Worm (Caenorhabditis elegans) whole organism, late embryonic: ENCODE results near the gene C14A11.9.

Source experiments
- C08G9.2 ChIP-seq: sonication (generic microtip); optimal IDR thresholded peaks from 2 replicates; lab custom pipeline; 2016; ENCODE audit warnings: mild to moderate bottlenecking, missing genetic modification characterization, moderate library complexity, missing compliant biosample characterization
- T23F11.4 ChIP-seq: fragments of 200-800 bp; sonication (Bioruptor generic); optimal IDR thresholded peaks from 2 replicates; lab custom pipeline; 2018; ENCODE audit warnings: mild to moderate bottlenecking, missing genetic modification characterization, missing compliant biosample characterization
- fkh-10 ChIP-seq: fragments of 150-350 bp; optimal IDR thresholded peaks from 2 replicates; lab custom pipeline; 2014; ENCODE audit warnings: missing biosample characterization, missing genetic modification reagents, missing genetic modification characterization
- lin-11 ChIP-seq: fragments of 200-800 bp; sonication (Bioruptor generic); optimal IDR thresholded peaks from 2 replicates; lab custom pipeline; 2018; ENCODE audit warnings: mild to moderate bottlenecking, missing genetic modification characterization, missing compliant biosample characterization
- nfya-1 ChIP-seq: sonication (generic microtip); optimal IDR thresholded peaks from 2 replicates; lab custom pipeline; 2017; ENCODE audit warnings: missing genetic modification characterization, mild to moderate bottlenecking, missing compliant biosample characterization, antibody characterized with exemption, moderate library complexity
- nhr-11 ChIP-seq: fragments of 150-350 bp; optimal IDR thresholded peaks from 2 replicates; lab custom pipeline; 2014; ENCODE audit warnings: missing biosample characterization, missing genetic modification characterization
- odd-2 ChIP-seq: sonication (generic microtip); optimal IDR thresholded peaks from 2 replicates; lab custom pipeline; 2017; ENCODE audit warnings: antibody characterized with exemption, mild to moderate bottlenecking, missing genetic modification characterization, missing compliant biosample characterization

DNA sequence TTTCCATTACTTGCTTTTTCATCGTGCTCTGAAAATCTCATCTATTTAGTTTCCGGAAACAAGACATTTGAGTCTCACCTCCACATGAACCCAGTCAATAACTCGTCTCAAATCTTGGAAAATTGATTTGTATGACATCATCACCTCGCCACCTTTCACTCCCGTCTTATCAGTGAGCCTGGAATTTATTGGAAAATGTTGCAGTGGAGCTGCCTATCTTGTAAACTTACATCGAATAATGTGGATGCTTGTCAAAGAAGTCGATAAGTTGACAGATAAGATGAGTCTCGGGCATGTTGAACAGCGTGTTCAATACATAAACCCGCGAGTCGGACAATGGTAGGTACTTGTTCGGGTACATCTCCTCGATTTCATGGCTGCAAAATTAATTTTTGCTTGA, 27.3 kb upstream of the C14A11.9 start:
- TF ChIP-seq odd-2 (tag; lab: Kevin White, UChicago) (no peak), nfya-1 (no peak), T23F11.4 (GFP tag; lab: Kevin White, UChicago) (no peak), fkh-10 (GFP tag; lab: Kevin White, UChicago) (no peak), nhr-11 (tag; lab: Kevin White, UChicago) (no peak), lin-11 (tag; lab: Kevin White, UChicago) (no peak), C08G9.2 (tag; lab: Kevin White, UChicago) (no peak)
